Worm (Caenorhabditis elegans) whole organism, L2 larva: ENCODE measurements around the gene T04A6.3.

Experiments
- C34F6.9 ChIP-seq: fragments of 150-350 bp; optimal IDR thresholded peaks from 2 replicates; lab custom pipeline; 2014; ENCODE audit warnings: missing biosample characterization, missing genetic modification characterization
- F13H6.1 ChIP-seq: sonication (generic microtip); optimal IDR thresholded peaks from 2 replicates; lab custom pipeline; 2016; ENCODE audit warnings: missing genetic modification characterization, missing compliant biosample characterization
- R02D3.7 ChIP-seq: fragments of 150-350 bp; optimal IDR thresholded peaks from 2 replicates; lab custom pipeline; 2014; ENCODE audit warnings: missing biosample characterization, missing genetic modification characterization
- Y55F3AM.14 ChIP-seq: fragments of 200-800 bp; sonication (Bioruptor generic); optimal IDR thresholded peaks from 2 replicates; lab custom pipeline; 2018; ENCODE audit warnings: mild to moderate bottlenecking, missing genetic modification characterization, missing compliant biosample characterization
- ZK546.5 ChIP-seq: sonication (generic microtip); optimal IDR thresholded peaks from 2 replicates; lab custom pipeline; 2017; ENCODE audit warnings: missing biosample characterization, missing genetic modification characterization
- alr-1 ChIP-seq: fragments of 150-350 bp; optimal IDR thresholded peaks from 2 replicates; lab custom pipeline; 2014; ENCODE audit warnings: missing biosample characterization, missing genetic modification characterization
- aly-2 ChIP-seq: fragments of 150-350 bp; optimal IDR thresholded peaks from 2 replicates; lab custom pipeline; 2014; ENCODE audit warnings: missing biosample characterization, missing genetic modification characterization
- ama-1 ChIP-seq: fragments of 150-350 bp; optimal IDR thresholded peaks from 2 replicates; lab custom pipeline; 2018; ENCODE audit warnings: inconsistent platforms
- blmp-1 ChIP-seq: sonication (generic microtip); optimal IDR thresholded peaks from 2 replicates; lab custom pipeline; 2017; ENCODE audit warnings: missing genetic modification characterization, mild to moderate bottlenecking, missing compliant biosample characterization, antibody characterized with exemption, moderate library complexity; ENCODE audit not compliant: insufficient read depth
- ceh-16 ChIP-seq: fragments of 150-350 bp; optimal IDR thresholded peaks from 2 replicates; lab custom pipeline; 2014; ENCODE audit warnings: missing biosample characterization, missing genetic modification characterization
- crh-2 ChIP-seq: sonication (generic microtip); optimal IDR thresholded peaks from 2 replicates; lab custom pipeline; 2017; ENCODE audit warnings: missing biosample characterization, missing genetic modification characterization
- dmd-4 ChIP-seq: sonication (generic microtip); optimal IDR thresholded peaks from 2 replicates; lab custom pipeline; 2017; ENCODE audit warnings: missing biosample characterization, missing genetic modification characterization
- egl-27 ChIP-seq: sonication (generic microtip); optimal IDR thresholded peaks from 3 replicates; lab custom pipeline; 2017; ENCODE audit warnings: missing biosample characterization, missing genetic modification reagents, missing genetic modification characterization
- elt-1 ChIP-seq: fragments of 150-350 bp; optimal IDR thresholded peaks from 2 replicates; lab custom pipeline; 2014; ENCODE audit warnings: missing biosample characterization, missing genetic modification characterization
- elt-3 ChIP-seq: sonication (generic microtip); optimal IDR thresholded peaks from 2 replicates; lab custom pipeline; 2017; ENCODE audit warnings: missing biosample characterization, missing genetic modification characterization
- gmeb-1 ChIP-seq: fragments of 150-350 bp; optimal IDR thresholded peaks from 2 replicates; lab custom pipeline; 2014; ENCODE audit warnings: missing biosample characterization, missing genetic modification characterization
- lin-11 ChIP-seq: fragments of 150-350 bp; sonication (generic microtip); optimal IDR thresholded peaks from 2 replicates; lab custom pipeline; 2014; ENCODE audit warnings: missing biosample characterization, missing genetic modification characterization, inconsistent platforms, mixed read lengths
- lin-13 ChIP-seq: fragments of 150-350 bp; optimal IDR thresholded peaks from 2 replicates; lab custom pipeline; 2014; ENCODE audit warnings: missing biosample characterization, missing genetic modification reagents, missing genetic modification characterization
- lsy-2 ChIP-seq, 2 experiments: fragments of 150-350 bp in 1 of 2; sonication (generic microtip) in 1 of 2; optimal IDR thresholded peaks; 2 replicates each; lab custom pipeline; 2014 to 2017; ENCODE audit warnings: missing biosample characterization in 2 of 2, missing genetic modification characterization in 2 of 2
- mab-5 ChIP-seq: fragments of 150-350 bp; optimal IDR thresholded peaks from 2 replicates; lab custom pipeline; 2014; ENCODE audit warnings: missing biosample characterization, missing genetic modification characterization
- mbf-1 ChIP-seq: sonication (generic microtip); optimal IDR thresholded peaks from 2 replicates; lab custom pipeline; 2017; ENCODE audit warnings: missing biosample characterization, missing genetic modification characterization
- mdl-1 ChIP-seq, 2 experiments: fragments of 150-350 bp in 1 of 2; sonication (generic microtip) in 1 of 2; optimal IDR thresholded peaks; 2 replicates each; lab custom pipeline; 2017; ENCODE audit warnings: missing biosample characterization in 2 of 2, missing genetic modification characterization in 2 of 2
- nhr-10 ChIP-seq: sonication (generic microtip); optimal IDR thresholded peaks from 2 replicates; lab custom pipeline; 2017; ENCODE audit warnings: missing biosample characterization, missing genetic modification characterization
- nhr-12 ChIP-seq: fragments of 150-350 bp; optimal IDR thresholded peaks from 2 replicates; lab custom pipeline; 2014; ENCODE audit warnings: missing biosample characterization, missing genetic modification characterization
- nhr-129 ChIP-seq: fragments of 150-350 bp; optimal IDR thresholded peaks from 2 replicates; lab custom pipeline; 2014; ENCODE audit warnings: missing biosample characterization, missing genetic modification characterization
- nhr-21 ChIP-seq: fragments of 150-350 bp; optimal IDR thresholded peaks from 2 replicates; lab custom pipeline; 2014; ENCODE audit warnings: missing biosample characterization, missing genetic modification characterization
- nhr-237 ChIP-seq: fragments of 150-350 bp; optimal IDR thresholded peaks from 2 replicates; lab custom pipeline; 2014; ENCODE audit warnings: missing biosample characterization, missing genetic modification characterization
- nhr-6 ChIP-seq: fragments of 150-350 bp; optimal IDR thresholded peaks from 2 replicates; lab custom pipeline; 2014; ENCODE audit warnings: missing biosample characterization, missing genetic modification characterization
- nhr-77 ChIP-seq: fragments of 150-350 bp; optimal IDR thresholded peaks from 2 replicates; lab custom pipeline; 2014; ENCODE audit warnings: missing biosample characterization, missing genetic modification characterization
- peb-1 ChIP-seq: fragments of 150-350 bp; optimal IDR thresholded peaks from 2 replicates; lab custom pipeline; 2014; ENCODE audit warnings: missing biosample characterization, missing genetic modification characterization
- sem-4 ChIP-seq: fragments of 150-350 bp; optimal IDR thresholded peaks from 2 replicates; lab custom pipeline; 2014; ENCODE audit warnings: missing biosample characterization, missing genetic modification reagents, missing genetic modification characterization
- skn-1 ChIP-seq: sonication (generic microtip); optimal IDR thresholded peaks from 2 replicates; lab custom pipeline; 2017; ENCODE audit warnings: missing biosample characterization, missing genetic modification characterization
- sma-3 ChIP-seq: sonication (generic microtip); optimal IDR thresholded peaks from 2 replicates; lab custom pipeline; 2016; ENCODE audit warnings: missing genetic modification reagents, missing genetic modification characterization, missing compliant biosample characterization
- sma-9 ChIP-seq, 2 experiments: fragments of 150-350 bp in 1 of 2; sonication (generic microtip) in 1 of 2; optimal IDR thresholded peaks; 2 replicates each; lab custom pipeline; 2014 to 2016; ENCODE audit warnings: missing genetic modification characterization in 2 of 2, mild to moderate bottlenecking in 1 of 2, missing biosample characterization in 1 of 2, missing compliant biosample characterization in 1 of 2, missing genetic modification reagents in 1 of 2, moderate library complexity in 1 of 2
- snpc-4 ChIP-seq: fragments of 150-350 bp; optimal IDR thresholded peaks from 2 replicates; lab custom pipeline; 2014; ENCODE audit warnings: missing biosample characterization, missing genetic modification characterization
- unc-39 ChIP-seq: fragments of 150-350 bp; optimal IDR thresholded peaks from 2 replicates; lab custom pipeline; 2014; ENCODE audit warnings: missing biosample characterization, missing genetic modification characterization
- unc-55 ChIP-seq: fragments of 150-350 bp; sonication (generic microtip); optimal IDR thresholded peaks from 3 replicates; lab custom pipeline; 2014; ENCODE audit warnings: missing biosample characterization, missing genetic modification reagents, missing genetic modification characterization
- unc-62 ChIP-seq: fragments of 150-350 bp; optimal IDR thresholded peaks from 2 replicates; lab custom pipeline; 2014; ENCODE audit warnings: missing biosample characterization, missing genetic modification reagents, missing genetic modification characterization
- zag-1 ChIP-seq: fragments of 150-350 bp; optimal IDR thresholded peaks from 2 replicates; lab custom pipeline; 2014; ENCODE audit warnings: missing biosample characterization, missing genetic modification characterization
- ztf-1 ChIP-seq: fragments of 200-800 bp; sonication (Bioruptor generic); conservative IDR thresholded peaks from 2 replicates; pipeline ENCODE4 v1.3.6; 2022; ENCODE audit warnings: missing genetic modification characterization, missing compliant biosample characterization
- ztf-11 ChIP-seq: sonication (generic microtip); optimal IDR thresholded peaks from 2 replicates; lab custom pipeline; 2017; ENCODE audit warnings: missing biosample characterization, missing genetic modification characterization

The T04A6.3 gene

ce11 chrIII:7582885-7583284 is 25.2 kb downstream of the T04A6.3 start, which contains the start of gene R13A5.10:
Gene R13A5.10 (minus strand): TSS chrIII:7582985.
- TF ChIP-seq sma-9 (GFP tag; optimal IDR thresholded peaks at IDR 0.05; lab: Kevin White, UChicago) (no peak), sma-9 (tag; optimal IDR thresholded peaks at IDR 0.05; lab: Kevin White, UChicago) (no peak), mbf-1 (tag; lab: Kevin White, UChicago) (no peak), ama-1 (lab: Kevin White, UChicago) (no peak), sem-4 (tag; lab: Kevin White, UChicago) (no peak), lsy-2 (tag; optimal IDR thresholded peaks at IDR 0.05; lab: Kevin White, UChicago) (no peak), ztf-1 (GFP tag; lab: Robert Waterston, UW) (no peak), R02D3.7 (tag; lab: Kevin White, UChicago) (no peak), nhr-6 (tag; lab: Kevin White, UChicago) (no peak), nhr-237 (tag; lab: Kevin White, UChicago) (no peak), unc-55 (GFP tag; lab: Kevin White, UChicago) (no peak), mab-5 (tag; lab: Kevin White, UChicago) (no peak), snpc-4 (tag; lab: Kevin White, UChicago) (no peak)

- TF ChIP-seq lsy-2 (tag; optimal IDR thresholded peaks at IDR 0.05; lab: Kevin White, UChicago) (peak in 1 of 2 experiments; percentile 66), C34F6.9 (peak; percentile 82), snpc-4 (tag; lab: Kevin White, UChicago) (peak; percentile 3), crh-2 (tag; lab: Kevin White, UChicago) (peak; percentile 40), nhr-10 (tag; lab: Kevin White, UChicago) (no peak), sma-3 (no peak), elt-3 (tag; lab: Kevin White, UChicago) (no peak), unc-55 (GFP tag; lab: Kevin White, UChicago) (peak; percentile 89), mab-5 (tag; lab: Kevin White, UChicago) (no peak), zag-1 (tag; lab: Kevin White, UChicago) (peak; percentile 29), lin-11 (tag; lab: Kevin White, UChicago) (peak; percentile 30), Y55F3AM.14 (peak; percentile 48), F13H6.1 (tag; lab: Kevin White, UChicago) (peak; percentile 30), elt-1 (no peak), gmeb-1 (no peak), R02D3.7 (tag; lab: Kevin White, UChicago) (no peak), alr-1 (tag; lab: Kevin White, UChicago) (no peak), nhr-129 (tag; lab: Kevin White, UChicago) (peak; percentile 52), ztf-1 (GFP tag; lab: Robert Waterston, UW) (no peak)
These were observed 27.5 kb downstream of the T04A6.3 start for ce11 chrIII:7580586-7580985.

ce11 chrIII:7579324-7579723 is 28.8 kb downstream of the T04A6.3 start, which contains the start of gene mfsd-6:
Gene mfsd-6 (minus strand): TSS chrIII:7579411.
- TF ChIP-seq mab-5 (tag; lab: Kevin White, UChicago) (no peak), unc-62 (GFP tag; lab: Kevin White, UChicago) (no peak), crh-2 (tag; lab: Kevin White, UChicago) (peak; percentile 6), C34F6.9 (peak; percentile 11), elt-3 (tag; lab: Kevin White, UChicago) (no peak), lsy-2 (tag; optimal IDR thresholded peaks at IDR 0.05; lab: Kevin White, UChicago) (peak in 1 of 2 experiments; percentile 3), dmd-4 (tag; lab: Kevin White, UChicago) (no peak), sma-9 (GFP tag; optimal IDR thresholded peaks at IDR 0.05; lab: Kevin White, UChicago) (peak; percentile 22), sma-9 (tag; optimal IDR thresholded peaks at IDR 0.05; lab: Kevin White, UChicago) (no peak)

ce11 chrIII:7572781-7573400 is 35.2 kb downstream of the T04A6.3 start, which contains the start of the genes rpl-9 and lpd-7:
Gene rpl-9 (minus strand): TSS chrIII:7572831.
Gene lpd-7 (plus strand): TSS chrIII:7573350.
- no peak for TF ChIP-seq aly-2
- peak; percentile 97 for TF ChIP-seq unc-55 (GFP tag; lab: Kevin White, UChicago)
- TF ChIP-seq ztf-11 (tag; lab: Kevin White, UChicago): no peak
- TF ChIP-seq gmeb-1: peak; percentile 75
- peak; percentile 67 for TF ChIP-seq zag-1 (tag; lab: Kevin White, UChicago)
- no peak for TF ChIP-seq unc-39 (tag; lab: Kevin White, UChicago)
- peak; percentile 39 for TF ChIP-seq mab-5 (tag; lab: Kevin White, UChicago)
- TF ChIP-seq skn-1 (tag; lab: Kevin White, UChicago): no peak
- TF ChIP-seq sem-4 (tag; lab: Kevin White, UChicago): peak; percentile 42
- peak; percentile 62 for TF ChIP-seq sma-3
- peak; percentile 72 for TF ChIP-seq nhr-21 (tag; lab: Kevin White, UChicago)
- TF ChIP-seq lin-13: peak; percentile 89
- TF ChIP-seq ceh-16: peak; percentile 20
- TF ChIP-seq ztf-1 (GFP tag; lab: Robert Waterston, UW): no peak
- TF ChIP-seq alr-1 (tag; lab: Kevin White, UChicago): no peak
- TF ChIP-seq ZK546.5 (tag; lab: Kevin White, UChicago): no peak
- TF ChIP-seq nhr-77 (tag; lab: Kevin White, UChicago): no peak
- TF ChIP-seq nhr-6 (tag; lab: Kevin White, UChicago): peak; percentile 77
- TF ChIP-seq egl-27: peak; percentile 76
- no peak for TF ChIP-seq peb-1 (tag; lab: Kevin White, UChicago)
- no peak for TF ChIP-seq unc-62 (GFP tag; lab: Kevin White, UChicago)
- no peak for TF ChIP-seq elt-1
- peak; percentile 72 for TF ChIP-seq blmp-1 (tag; lab: Kevin White, UChicago)
- TF ChIP-seq crh-2 (tag; lab: Kevin White, UChicago): peak; percentile 87
- TF ChIP-seq snpc-4 (tag; lab: Kevin White, UChicago): peak; percentile 56
- TF ChIP-seq F13H6.1 (tag; lab: Kevin White, UChicago): peak; percentile 60
- peak; percentile 97 for TF ChIP-seq nhr-129 (tag; lab: Kevin White, UChicago)
- TF ChIP-seq mdl-1 (tag; optimal IDR thresholded peaks at IDR 0.05; lab: Kevin White, UChicago): peak; percentile 8 to 57
- TF ChIP-seq sma-9 (GFP tag; optimal IDR thresholded peaks at IDR 0.05; lab: Kevin White, UChicago): peak; percentile 74
- no peak for TF ChIP-seq sma-9 (tag; optimal IDR thresholded peaks at IDR 0.05; lab: Kevin White, UChicago)
- TF ChIP-seq elt-3 (tag; lab: Kevin White, UChicago): no peak
- no peak for TF ChIP-seq nhr-12 (tag; lab: Kevin White, UChicago)
